Fruit fly (Drosophila melanogaster): ENCODE data around the gene CG32645.

DNA sequence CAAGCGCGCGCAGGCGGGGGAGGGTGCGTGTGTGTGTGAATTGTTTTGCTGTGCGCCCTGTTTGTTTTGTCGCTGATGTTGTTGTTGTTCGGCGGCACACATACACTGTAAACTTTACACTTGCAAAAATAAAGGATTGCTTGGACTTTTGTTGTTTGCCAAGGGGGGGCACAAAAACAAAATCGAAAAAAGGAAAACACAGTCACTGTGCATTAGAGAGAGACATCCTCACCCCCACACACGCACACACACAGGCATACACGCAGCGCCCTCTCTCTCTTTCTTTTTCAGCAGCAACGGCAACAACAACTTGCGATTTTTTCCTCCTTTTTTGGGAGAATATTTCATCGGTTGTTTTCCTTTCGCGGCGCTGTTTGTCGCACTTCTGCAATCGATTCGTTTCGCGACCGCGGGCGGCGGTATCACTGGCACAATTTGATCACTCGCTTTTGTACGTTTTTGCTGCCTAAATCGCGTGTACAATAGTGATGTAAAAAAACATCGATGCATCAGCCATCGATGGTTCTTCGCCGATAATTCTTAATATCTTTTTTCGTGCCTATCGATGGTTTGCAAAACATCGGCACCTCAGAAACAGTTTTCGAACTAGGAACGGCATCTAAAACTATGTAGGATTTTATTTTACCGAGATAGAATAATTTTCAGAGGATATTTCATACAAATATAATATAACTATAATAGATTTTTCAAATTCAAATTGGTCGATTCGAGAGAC is 48.9 kb upstream of the CG32645 start, which contains the start of gene hep:
- TF ChIP-seq CG5204 (GFP tag; optimal IDR thresholded peaks at IDR 0.05) (no peak), toe (GFP tag; optimal IDR thresholded peaks at IDR 0.05) (no peak)

All from whole organism, adult.